Fruit fly (Drosophila melanogaster): ENCODE results near the gene Pcif1.

Pcif1 gene

DNA sequence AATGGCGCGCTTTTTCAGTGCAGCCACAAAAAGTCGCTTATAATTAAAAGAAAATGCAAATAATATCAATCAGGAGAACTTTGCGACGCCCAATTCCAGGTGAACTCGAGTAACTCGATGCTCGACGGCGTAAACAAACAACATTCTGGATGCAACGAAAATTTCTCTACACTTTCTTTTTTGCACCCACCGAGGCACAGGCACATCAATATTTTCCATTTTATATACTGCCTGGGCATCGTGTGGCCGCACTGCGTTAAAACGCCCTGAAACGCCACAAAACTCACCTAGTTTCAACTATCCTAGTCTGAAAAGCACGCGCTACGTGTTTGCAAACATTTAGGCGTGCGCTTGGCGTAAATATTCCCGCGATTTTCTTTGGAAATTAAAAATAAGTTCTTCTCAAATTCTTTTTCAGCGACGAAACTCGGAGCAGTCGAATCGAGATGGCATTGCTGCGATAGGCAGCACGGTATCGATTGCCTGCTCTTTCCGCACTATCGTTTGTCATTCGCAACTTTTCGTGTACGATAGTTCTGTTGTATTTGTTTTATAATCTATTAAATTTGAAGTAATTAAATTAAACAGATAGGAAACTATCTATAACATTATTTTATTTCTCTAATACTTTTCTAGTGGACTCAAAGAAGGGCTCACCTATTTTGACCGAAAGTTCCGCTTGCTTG lies at the start of gene Pcif1:
TSS of gene Pcif1 (minus strand) at position 456 of the 686 bp plus-strand sequence.
- TF ChIP-seq CG7101 (tag; optimal IDR thresholded peaks at IDR 0.05) = peak; percentile 34
- TF ChIP-seq ovo (GFP tag; optimal IDR thresholded peaks at IDR 0.05) = no peak
- peak; percentile 42 for TF ChIP-seq Crg-1 (GFP tag; optimal IDR thresholded peaks at IDR 0.05)
- no peak for TF ChIP-seq cnc (optimal IDR thresholded peaks at IDR 0.05)
- no peak for TF ChIP-seq CG5204 (GFP tag; optimal IDR thresholded peaks at IDR 0.05)
- TF ChIP-seq Mnt (GFP tag; optimal IDR thresholded peaks at IDR 0.05) = no peak
- TF ChIP-seq CG1620 (GFP tag; optimal IDR thresholded peaks at IDR 0.05) = peak; percentile 11
- no peak for TF ChIP-seq kay (GFP tag; ENCODE audit: borderline replicate concordance)
- TF ChIP-seq CG11617 (GFP tag; optimal IDR thresholded peaks at IDR 0.05) = no peak
- peak; percentile 53 for TF ChIP-seq bab1 (GFP tag; optimal IDR thresholded peaks at IDR 0.05)
- no peak for TF ChIP-seq Clk (GFP tag; optimal IDR thresholded peaks at IDR 0.05)
- TF ChIP-seq tj (GFP tag; optimal IDR thresholded peaks at IDR 0.05) = no peak
- TF ChIP-seq CG7045 (GFP tag; optimal IDR thresholded peaks at IDR 0.05) = no peak
- no peak for TF ChIP-seq CG12768 (GFP tag; optimal IDR thresholded peaks at IDR 0.05)
- no peak for TF ChIP-seq CG14711 (tag; optimal IDR thresholded peaks at IDR 0.05)
- TF ChIP-seq toe (GFP tag; optimal IDR thresholded peaks at IDR 0.05) = peak; percentile 17
- TF ChIP-seq Hr96 (GFP tag; optimal IDR thresholded peaks at IDR 0.05) = no peak
- TF ChIP-seq CG33017 (tag; optimal IDR thresholded peaks at IDR 0.05) = no peak
- no peak for TF ChIP-seq cic (GFP tag; optimal IDR thresholded peaks at IDR 0.05)

DNA sequence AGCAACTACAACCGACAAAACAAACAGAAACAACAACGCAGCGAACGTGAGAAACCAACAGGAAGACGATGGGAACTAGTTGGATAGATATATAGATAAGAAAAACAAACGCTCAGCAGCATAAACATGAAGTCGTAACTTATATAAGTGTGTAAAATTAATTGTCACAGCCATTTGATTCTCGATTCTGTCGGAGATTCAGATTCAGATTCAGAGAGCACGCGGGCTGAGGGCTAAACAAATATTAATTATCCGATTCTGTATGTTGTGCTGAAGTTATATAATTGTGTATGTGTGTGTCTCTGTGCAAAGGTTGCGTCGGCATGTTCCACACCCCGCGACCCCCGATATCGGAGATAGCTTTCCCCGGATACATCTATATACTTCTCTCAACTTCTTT lies 48.2 kb upstream of the Pcif1 start:
- TF ChIP-seq ovo (GFP tag; optimal IDR thresholded peaks at IDR 0.05) = no peak
- no peak for TF ChIP-seq Hr96 (GFP tag; optimal IDR thresholded peaks at IDR 0.05)

DNA sequence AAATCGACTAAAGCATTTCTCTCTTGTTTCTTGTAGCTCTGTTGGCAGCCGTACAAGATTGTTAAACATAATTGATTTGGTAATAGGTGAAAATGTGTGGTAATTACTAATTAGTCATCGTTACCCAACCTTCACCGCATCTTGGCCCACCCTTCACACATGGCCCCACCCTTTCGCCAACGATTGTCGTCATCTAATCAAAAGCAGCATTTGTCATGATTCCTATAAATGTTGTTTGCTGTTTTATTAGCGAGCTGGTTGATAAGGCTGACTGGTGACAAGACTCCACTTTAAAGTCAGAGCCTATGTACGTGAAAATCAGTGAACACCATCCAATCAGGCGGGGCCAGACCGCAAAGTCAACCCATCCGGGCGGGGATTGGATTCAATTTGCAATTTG lies 44.4 kb upstream of the Pcif1 start:
- TF ChIP-seq pad (GFP tag; optimal IDR thresholded peaks at IDR 0.05) = no peak
- peak; percentile 17 for TF ChIP-seq CG33017 (tag; optimal IDR thresholded peaks at IDR 0.05)
- peak; percentile 29 for TF ChIP-seq cic (GFP tag; optimal IDR thresholded peaks at IDR 0.05)

DNA sequence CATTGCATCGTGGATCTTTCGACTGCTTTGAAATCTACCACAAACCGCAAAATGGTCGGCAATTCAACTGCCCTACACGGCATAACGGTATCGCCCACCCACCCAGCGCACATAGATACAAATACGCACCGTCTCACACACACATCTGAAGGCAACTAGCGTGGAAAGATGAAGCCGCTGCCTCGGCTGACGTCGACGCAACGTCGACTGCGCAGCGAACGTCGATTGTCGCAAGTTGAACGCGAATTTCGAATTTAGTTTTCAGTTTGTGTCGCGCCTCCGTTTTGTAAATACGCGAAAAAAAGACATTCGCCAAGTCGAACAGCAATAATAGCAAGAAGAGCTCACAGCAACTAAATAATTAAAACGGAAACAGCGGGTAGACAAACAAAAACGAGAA lies 42.0 kb upstream of the Pcif1 start:
- TF ChIP-seq ovo (GFP tag; optimal IDR thresholded peaks at IDR 0.05) (peak; percentile 33), cnc (optimal IDR thresholded peaks at IDR 0.05) (no peak)

DNA sequence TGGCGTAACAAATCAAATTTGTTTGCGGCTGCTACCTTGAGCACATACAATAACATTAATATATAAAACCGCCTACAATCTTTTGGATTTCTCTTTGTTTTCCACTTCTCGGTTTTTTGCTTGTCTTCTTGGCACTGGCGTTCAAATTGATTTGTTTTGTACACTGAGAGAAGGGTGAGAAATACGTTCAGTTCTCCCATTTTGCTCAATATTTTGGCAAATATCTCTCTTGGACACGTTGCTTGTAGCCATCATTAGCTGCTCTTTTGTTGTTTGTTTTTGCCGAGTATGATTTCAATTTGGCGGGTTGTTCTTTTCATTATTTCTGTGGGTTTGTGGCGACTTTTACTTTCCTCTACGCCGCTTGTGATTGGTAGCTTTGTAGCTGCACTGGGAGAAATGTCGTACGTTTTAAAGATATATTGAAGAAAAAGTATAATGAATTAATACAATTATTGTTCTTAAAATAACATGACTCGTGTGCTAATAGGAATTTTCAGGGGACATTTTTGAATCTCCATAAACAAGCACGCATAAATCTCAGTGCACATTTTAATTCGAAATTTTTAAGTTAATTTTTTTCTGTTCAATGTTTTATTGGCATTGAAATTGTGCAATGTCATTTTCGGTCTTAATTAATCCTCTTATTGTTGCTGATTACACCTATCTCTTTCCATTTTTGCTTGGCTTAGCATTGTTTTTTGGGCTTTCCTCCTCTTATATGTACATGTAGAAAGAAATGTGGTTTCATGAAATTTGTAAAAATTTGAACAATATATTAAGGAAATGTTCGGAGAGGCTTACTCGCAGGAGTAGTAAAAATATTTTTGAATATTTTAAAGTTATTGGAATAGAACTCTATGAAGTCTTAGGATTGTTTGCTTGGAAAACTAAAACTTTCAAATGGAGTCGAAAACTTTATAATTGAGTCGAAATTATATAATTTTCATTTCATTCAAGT lies 41.2 kb upstream of the Pcif1 start:
- TF ChIP-seq CG7101 (tag; optimal IDR thresholded peaks at IDR 0.05) = no peak
- no peak for TF ChIP-seq CG14711 (tag; optimal IDR thresholded peaks at IDR 0.05)
- no peak for TF ChIP-seq Crg-1 (GFP tag; optimal IDR thresholded peaks at IDR 0.05)
- peak; percentile 40 for TF ChIP-seq bab1 (GFP tag; optimal IDR thresholded peaks at IDR 0.05)
- no peak for TF ChIP-seq cic (GFP tag; optimal IDR thresholded peaks at IDR 0.05)
- no peak for TF ChIP-seq Mnt (GFP tag; optimal IDR thresholded peaks at IDR 0.05)
- no peak for TF ChIP-seq CG1620 (GFP tag; optimal IDR thresholded peaks at IDR 0.05)
- TF ChIP-seq cnc (optimal IDR thresholded peaks at IDR 0.05) = no peak
- no peak for TF ChIP-seq CG33017 (tag; optimal IDR thresholded peaks at IDR 0.05)
- TF ChIP-seq toe (GFP tag; optimal IDR thresholded peaks at IDR 0.05) = peak; percentile 30
- no peak for TF ChIP-seq CG7045 (GFP tag; optimal IDR thresholded peaks at IDR 0.05)
- TF ChIP-seq kay (GFP tag; ENCODE audit: borderline replicate concordance) = peak; percentile 86
- peak; percentile 9 for TF ChIP-seq CG5204 (GFP tag; optimal IDR thresholded peaks at IDR 0.05)
- TF ChIP-seq tj (GFP tag; optimal IDR thresholded peaks at IDR 0.05) = no peak
- no peak for TF ChIP-seq ovo (GFP tag; optimal IDR thresholded peaks at IDR 0.05)

DNA sequence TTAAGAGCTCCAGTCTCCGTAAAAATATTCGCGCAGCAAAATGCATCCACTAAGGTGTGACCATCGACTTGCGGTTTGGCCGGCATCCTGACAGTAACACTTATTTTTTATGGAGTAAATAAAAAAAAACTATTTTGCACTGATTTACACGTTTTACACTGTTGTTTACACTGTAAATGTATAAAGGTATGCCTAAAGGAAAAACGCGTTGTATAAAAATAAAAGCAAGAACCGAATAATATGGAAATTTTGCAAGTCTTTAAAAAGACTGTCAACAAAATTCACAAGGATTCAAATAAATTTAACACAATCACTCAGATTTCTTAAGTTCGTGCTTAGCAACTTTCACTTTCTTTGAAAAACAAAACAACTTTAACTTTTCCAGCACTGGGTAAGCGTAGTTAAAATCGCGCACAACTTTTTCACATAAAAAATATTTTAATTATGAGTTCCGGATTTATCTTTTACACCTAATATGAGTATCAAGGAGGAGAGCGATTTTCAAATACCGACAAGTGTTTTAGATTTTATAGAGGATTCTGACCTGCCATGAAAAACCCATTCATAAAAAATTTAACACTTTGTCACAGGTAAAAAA lies 37.3 kb upstream of the Pcif1 start:
- TF ChIP-seq kay (GFP tag; ENCODE audit: borderline replicate concordance) (peak; percentile 65), toe (GFP tag; optimal IDR thresholded peaks at IDR 0.05) (no peak)

DNA sequence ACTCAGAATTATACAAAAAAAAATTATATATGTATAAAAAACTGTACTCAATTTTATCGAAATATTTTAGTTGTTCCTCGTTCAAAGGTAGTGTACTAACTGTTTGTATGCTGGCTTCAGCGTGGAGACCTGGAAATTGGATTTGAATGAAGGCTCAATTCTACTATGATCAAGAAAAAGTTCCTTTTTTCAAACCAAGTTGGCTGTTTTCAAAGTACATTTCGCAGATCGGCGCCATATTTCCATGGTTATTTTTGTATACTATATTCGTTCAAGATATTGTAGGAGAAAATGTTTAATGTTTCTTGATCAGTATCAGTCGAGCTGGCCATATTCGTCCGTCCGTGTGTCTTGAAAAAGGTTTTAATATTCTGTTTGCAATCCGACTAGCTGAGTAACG lies 31.9 kb upstream of the Pcif1 start, which contains the start of gene Mst77F:
TSS of gene Mst77F (minus strand) at position 101 of the 400 bp plus-strand sequence.
- TF ChIP-seq CG12768 (GFP tag; optimal IDR thresholded peaks at IDR 0.05) (no peak), CG33017 (tag; optimal IDR thresholded peaks at IDR 0.05) (no peak), CG7045 (GFP tag; optimal IDR thresholded peaks at IDR 0.05) (no peak), CG5204 (GFP tag; optimal IDR thresholded peaks at IDR 0.05) (no peak), CG7101 (tag; optimal IDR thresholded peaks at IDR 0.05) (no peak), ovo (GFP tag; optimal IDR thresholded peaks at IDR 0.05) (no peak), CG11617 (GFP tag; optimal IDR thresholded peaks at IDR 0.05) (no peak), bab1 (GFP tag; optimal IDR thresholded peaks at IDR 0.05) (no peak), pad (GFP tag; optimal IDR thresholded peaks at IDR 0.05) (no peak), Crg-1 (GFP tag; optimal IDR thresholded peaks at IDR 0.05) (no peak), Mnt (GFP tag; optimal IDR thresholded peaks at IDR 0.05) (no peak), CG1620 (GFP tag; optimal IDR thresholded peaks at IDR 0.05) (no peak), toe (GFP tag; optimal IDR thresholded peaks at IDR 0.05) (no peak), cnc (optimal IDR thresholded peaks at IDR 0.05) (no peak), tj (GFP tag; optimal IDR thresholded peaks at IDR 0.05) (no peak), Hr96 (GFP tag; optimal IDR thresholded peaks at IDR 0.05) (no peak)

Data from whole organism, adult.